Worm (Caenorhabditis elegans) whole organism, young adult: Measurements from ENCODE around the gene mig-13.

ENCODE experiments used
- B0261.1 ChIP-seq: sonication (generic microtip); optimal IDR thresholded peaks from 2 replicates; lab custom pipeline; 2016; ENCODE audit warnings: mild to moderate bottlenecking, missing genetic modification characterization, moderate library complexity, missing compliant biosample characterization
- K12H6.12 ChIP-seq: fragments of 200-800 bp; sonication (Bioruptor generic); optimal IDR thresholded peaks from 2 replicates; lab custom pipeline; 2018; ENCODE audit warnings: mild to moderate bottlenecking, missing genetic modification characterization, missing compliant biosample characterization
- ama-1 ChIP-seq, 3 experiments: fragments of 150-350 bp in 1 of 3; sonication (generic microtip) in 2 of 3; optimal IDR thresholded peaks; 2 replicates each; lab custom pipeline; 2014 to 2018; ENCODE audit warnings: missing biosample characterization in 2 of 3, missing genetic modification characterization in 2 of 3, missing genetic modification reagents in 2 of 3
- athp-1 ChIP-seq: sonication (generic microtip); optimal IDR thresholded peaks from 2 replicates; lab custom pipeline; 2017; ENCODE audit warnings: mild to moderate bottlenecking, missing genetic modification characterization, missing compliant biosample characterization
- ceh-58 ChIP-seq: fragments of 200-800 bp; sonication (Bioruptor generic); IDR thresholded peaks from 2 replicates; pipeline ENCODE4 v1.3.6; 2022; ENCODE audit warnings: missing genetic modification characterization, missing compliant biosample characterization
- ets-4 ChIP-seq: fragments of 200-800 bp; sonication (Bioruptor generic); optimal IDR thresholded peaks from 2 replicates; lab custom pipeline; 2018; ENCODE audit warnings: mild to moderate bottlenecking, missing genetic modification characterization, missing compliant biosample characterization
- rpc-1 ChIP-seq, 2 experiments: fragments of 150-350 bp in 1 of 2; sonication (generic microtip) in 1 of 2; optimal IDR thresholded peaks; 2 replicates each; lab custom pipeline; 2014 to 2018; ENCODE audit warnings: missing biosample characterization in 1 of 2, missing genetic modification characterization in 1 of 2, missing genetic modification reagents in 1 of 2, missing genotype in 1 of 2
- snpc-4 ChIP-seq, 5 experiments: fragments of 150-350 bp in 1 of 5; sonication (generic microtip) in 4 of 5; optimal IDR thresholded peaks; 2 replicates each; lab custom pipeline; 2014 to 2018; ENCODE audit warnings: missing genetic modification characterization in 5 of 5, missing biosample characterization in 3 of 5, antibody characterized with exemption in 2 of 5, mild to moderate bottlenecking in 2 of 5, missing compliant biosample characterization in 2 of 5, missing genotype in 2 of 5, moderate library complexity in 2 of 5, missing genetic modification reagents in 1 of 5
- unc-130 ChIP-seq: sonication (generic microtip); optimal IDR thresholded peaks from 2 replicates; lab custom pipeline; 2016; ENCODE audit warnings: missing genetic modification reagents, missing genetic modification characterization, missing compliant biosample characterization

DNA sequence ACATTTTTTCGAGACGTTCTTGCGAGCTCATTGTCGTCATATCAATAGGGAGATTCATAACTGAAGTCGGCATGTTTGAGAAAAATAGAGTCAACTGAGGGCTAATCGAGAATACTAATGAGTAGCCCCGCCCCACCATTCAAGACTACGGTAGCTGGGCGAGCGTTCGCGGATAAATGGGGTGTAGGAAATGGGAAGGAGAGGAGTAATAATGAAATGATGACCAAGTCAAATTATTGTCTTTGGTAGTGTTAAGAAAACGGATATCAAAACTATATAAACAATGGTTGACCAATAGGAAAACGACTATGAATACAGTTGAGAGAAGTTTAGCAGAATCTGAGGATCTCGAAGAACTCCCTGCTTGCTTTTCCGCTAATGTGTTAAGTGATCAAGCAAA is 38.4 kb downstream of the mig-13 start, which contains the start of gene mls-2:
- TF ChIP-seq ama-1 (optimal IDR thresholded peaks at IDR 0.05; lab: Kevin White, UChicago) (no peak), ama-1 (GFP tag; optimal IDR thresholded peaks at IDR 0.05; lab: Kevin White, UChicago) (no peak), rpc-1 (optimal IDR thresholded peaks at IDR 0.05; lab: Kevin White, UChicago) (no peak), rpc-1 (tag; optimal IDR thresholded peaks at IDR 0.05; lab: Kevin White, UChicago) (no peak), unc-130 (no peak), ets-4 (GFP tag; lab: Kevin White, UChicago) (no peak), snpc-4 (GFP tag; optimal IDR thresholded peaks at IDR 0.05; lab: Kevin White, UChicago) (no peak), snpc-4 (tag; optimal IDR thresholded peaks at IDR 0.05; lab: Kevin White, UChicago) (no peak), athp-1 (no peak), K12H6.12 (tag; lab: Kevin White, UChicago) (no peak), ceh-58 (GFP tag; lab: Robert Waterston, UW) (no peak), B0261.1 (tag; lab: Kevin White, UChicago) (no peak)
